Fruit fly (Drosophila melanogaster) ovary, adult (tissue): ENCODE measurements around the gene anne.

ENCODE experiments used
- CG17801 ChIP-seq: fragments of 200-800 bp; optimal IDR thresholded peaks from 2 replicates; lab custom pipeline; 2019; ENCODE audit warnings: missing biosample characterization, mild to moderate bottlenecking, missing genetic modification characterization, moderate library complexity; ENCODE audit not compliant: partially characterized antibody

The anne gene

dm6 chr4:174526-174925, 42.5 kb downstream of the anne start:
- no peak for TF ChIP-seq CG17801

dm6 chr4:175245-175644, 43.2 kb downstream of the anne start, which contains the start of gene CG33978:
TSS of gene CG33978 (minus strand) at chr4:175639.
- no peak for TF ChIP-seq CG17801

dm6 chr4:179062-179919, 47.3 kb downstream of the anne start, which contains the start of gene Arl4:
TSS of gene Arl4 (minus strand) at chr4:179389.
- TF ChIP-seq CG17801 = peak; percentile 3

dm6 chr4:179920-180261, 47.9 kb downstream of the anne start:
- TF ChIP-seq CG17801 = no peak

dm6 chr4:180780-181179, 48.8 kb downstream of the anne start:
- TF ChIP-seq CG17801 = no peak

dm6 chr4:181639-182038, 49.6 kb downstream of the anne start:
- no peak for TF ChIP-seq CG17801

- TF ChIP-seq CG17801 = no peak
These were observed 51.7 kb downstream of the anne start for dm6 chr4:183681-184080.

- no peak for TF ChIP-seq CG17801
These were observed 60.5 kb downstream of the anne start for dm6 chr4:192540-192939.
